Fruit fly (Drosophila melanogaster) whole organism, embryonic: Measurements from ENCODE around the gene PK1-R.

ENCODE experiments used
- Ada2b ChIP-seq: fragments of 200-800 bp; sonication (Bioruptor generic); IDR thresholded peaks from 2 replicates; pipeline ENCODE4 v1.3.6; 2022; ENCODE audit warnings: missing biosample characterization, missing genetic modification characterization
- Asciz ChIP-seq: fragments of 200-800 bp; sonication (Bioruptor generic); optimal IDR thresholded peaks from 2 replicates; lab custom pipeline; 2017; ENCODE audit warnings: missing biosample characterization, mild to moderate bottlenecking, missing genetic modification characterization, missing genetic modification reagents
- Atf-2 ChIP-seq: fragments of 200-800 bp; sonication (Bioruptor generic); optimal IDR thresholded peaks from 2 replicates; lab custom pipeline; 2016; ENCODE audit warnings: missing biosample characterization, missing genetic modification characterization
- Awh ChIP-seq: fragments of 200-800 bp; sonication (Bioruptor generic); IDR thresholded peaks from 2 replicates; pipeline ENCODE4, ENCODE4 v1.3.6; 2022; ENCODE audit warnings: missing biosample characterization, missing genetic modification characterization
- C15 ChIP-seq: fragments of 200-800 bp; sonication (Bioruptor generic); IDR thresholded peaks from 3 replicates; pipeline ENCODE4 v1.3.6; 2022; ENCODE audit warnings: missing biosample characterization, missing genetic modification characterization
- CG1024 ChIP-seq: fragments of 200-800 bp; sonication (Bioruptor generic); IDR thresholded peaks from 2 replicates; pipeline ENCODE4 v1.3.6; 2022; ENCODE audit warnings: missing biosample characterization, missing genetic modification characterization
- CG10321 ChIP-seq: fragments of 200-800 bp; sonication (Bioruptor generic); IDR thresholded peaks from 2 replicates; pipeline ENCODE4 v1.3.6; 2022; ENCODE audit warnings: missing biosample characterization, missing genetic modification characterization
- CG11398 ChIP-seq: fragments of 200-800 bp; sonication (Bioruptor generic); optimal IDR thresholded peaks from 2 replicates; lab custom pipeline; 2016; ENCODE audit warnings: missing biosample characterization, missing genetic modification characterization
- CG11456 ChIP-seq: fragments of 200-800 bp; sonication (Bioruptor generic); IDR thresholded peaks from 3 replicates; pipeline ENCODE4 v1.3.6; 2022; ENCODE audit warnings: missing biosample characterization, missing genetic modification characterization
- CG11723 ChIP-seq: fragments of 200-800 bp; sonication (Bioruptor generic); optimal IDR thresholded peaks from 2 replicates; lab custom pipeline; 2017; ENCODE audit warnings: missing biosample characterization, mild to moderate bottlenecking, missing genetic modification characterization
- CG13123 ChIP-seq: fragments of 200-800 bp; sonication (Bioruptor generic); optimal IDR thresholded peaks from 2 replicates; lab custom pipeline; 2016; ENCODE audit warnings: missing biosample characterization, missing genetic modification characterization
- CG13287 ChIP-seq: fragments of 200-800 bp; sonication (Bioruptor generic); IDR thresholded peaks from 2 replicates; pipeline ENCODE4 v1.3.6; 2022; ENCODE audit warnings: missing biosample characterization, missing genetic modification characterization; ENCODE audit not compliant: partially characterized antibody
- CG1603 ChIP-seq: fragments of 200-800 bp; sonication (Bioruptor generic); optimal IDR thresholded peaks from 2 replicates; lab custom pipeline; 2019; ENCODE audit warnings: missing biosample characterization, mild to moderate bottlenecking, missing genetic modification characterization, moderate library complexity
- CG16863 ChIP-seq: fragments of 200-800 bp; sonication (Bioruptor generic); optimal IDR thresholded peaks from 3 replicates; lab custom pipeline; 2016; ENCODE audit warnings: missing biosample characterization, missing genetic modification characterization
- CG17186 ChIP-seq: fragments of 200-800 bp; sonication (Bioruptor generic); optimal IDR thresholded peaks from 3 replicates; lab custom pipeline; 2017; ENCODE audit warnings: missing biosample characterization, missing genetic modification reagents, missing genetic modification characterization
- CG3726 ChIP-seq: fragments of 200-800 bp; sonication (Bioruptor generic); IDR thresholded peaks from 3 replicates; pipeline ENCODE4, ENCODE4 v1.3.6; 2022; ENCODE audit warnings: missing biosample characterization, missing genetic modification characterization
- CG3847 ChIP-seq: fragments of 200-800 bp; sonication (Bioruptor generic); IDR thresholded peaks from 2 replicates; pipeline ENCODE4 v1.3.6; 2022; ENCODE audit warnings: missing biosample characterization, missing genetic modification characterization
- CG6175 ChIP-seq: fragments of 200-800 bp; sonication (Bioruptor generic); IDR thresholded peaks from 3 replicates; pipeline ENCODE4 v1.3.6; 2022; ENCODE audit warnings: missing biosample characterization, missing genetic modification characterization
- CG6272 ChIP-seq: fragments of 200-800 bp; sonication (Bioruptor generic); IDR thresholded peaks from 2 replicates; pipeline ENCODE4 v1.3.6; 2022; ENCODE audit warnings: missing biosample characterization, missing genetic modification characterization
- CG6654 ChIP-seq: fragments of 200-800 bp; sonication (Bioruptor generic); optimal IDR thresholded peaks from 2 replicates; lab custom pipeline; 2017; ENCODE audit warnings: missing biosample characterization, mild to moderate bottlenecking, missing genetic modification characterization
- CG7963 ChIP-seq: fragments of 200-800 bp; sonication (Bioruptor generic); IDR thresholded peaks from 3 replicates; pipeline ENCODE4 v1.3.6; 2022; ENCODE audit warnings: missing biosample characterization, missing genetic modification characterization; ENCODE audit not compliant: partially characterized antibody
- CG9437 ChIP-seq: fragments of 200-800 bp; sonication (Bioruptor generic); optimal IDR thresholded peaks from 2 replicates; lab custom pipeline; 2018; ENCODE audit warnings: missing biosample characterization, mild to moderate bottlenecking, missing genetic modification characterization
- D19B ChIP-seq: fragments of 200-800 bp; sonication (Bioruptor generic); optimal IDR thresholded peaks from 2 replicates; lab custom pipeline; 2017; ENCODE audit warnings: missing biosample characterization, mild to moderate bottlenecking, missing genetic modification characterization
- ERR ChIP-seq: fragments of 200-800 bp; sonication (Bioruptor generic); optimal IDR thresholded peaks from 2 replicates; lab custom pipeline; 2016; ENCODE audit warnings: missing biosample characterization, missing genetic modification characterization
- Ets65A ChIP-seq: fragments of 200-800 bp; sonication (Bioruptor generic); peaks from one replicate; lab custom pipeline; 2016; ENCODE audit warnings: missing biosample characterization, missing genetic modification characterization
- Fer2 ChIP-seq: fragments of 200-800 bp; sonication (Bioruptor generic); optimal IDR thresholded peaks from 2 replicates; lab custom pipeline; 2018; ENCODE audit warnings: missing biosample characterization, mild to moderate bottlenecking, missing genetic modification characterization, moderate library complexity
- H15 ChIP-seq: fragments of 200-800 bp; sonication (Bioruptor generic); IDR thresholded peaks from 3 replicates; pipeline ENCODE4 v1.3.6; 2022; ENCODE audit warnings: missing biosample characterization, missing genetic modification characterization
- Hey ChIP-seq: fragments of 200-800 bp; sonication (Bioruptor generic); optimal IDR thresholded peaks from 3 replicates; lab custom pipeline; 2018; ENCODE audit warnings: missing biosample characterization, mild to moderate bottlenecking, missing genetic modification characterization
- Jarid2 ChIP-seq: fragments of 200-800 bp; sonication (Bioruptor generic); optimal IDR thresholded peaks from 3 replicates; lab custom pipeline; 2017; ENCODE audit warnings: mild to moderate bottlenecking, missing biosample characterization, missing genetic modification reagents, missing genetic modification characterization
- Med ChIP-seq: fragments of 200-800 bp; sonication (Bioruptor generic); peaks from one replicate; lab custom pipeline; 2016; ENCODE audit warnings: missing biosample characterization, missing genetic modification characterization, mild to moderate bottlenecking, inconsistent platforms, moderate library complexity
- Myb ChIP-seq: fragments of 200-800 bp; sonication (Bioruptor generic); optimal IDR thresholded peaks from 2 replicates; lab custom pipeline; 2016; ENCODE audit warnings: missing biosample characterization, missing genetic modification characterization
- NC2α ChIP-seq: fragments of 200-800 bp; sonication (Bioruptor generic); optimal IDR thresholded peaks from 2 replicates; lab custom pipeline; 2016; ENCODE audit warnings: missing biosample characterization, missing genetic modification characterization
- NK7.1 ChIP-seq: fragments of 200-800 bp; sonication (Bioruptor generic); optimal IDR thresholded peaks from 3 replicates; lab custom pipeline; 2016; ENCODE audit warnings: missing biosample characterization, missing genetic modification characterization
- Oaz ChIP-seq: fragments of 200-800 bp; sonication (Bioruptor generic); IDR thresholded peaks from 2 replicates; pipeline ENCODE4 v1.3.6; 2022; ENCODE audit warnings: missing biosample characterization, missing genetic modification characterization
- ase ChIP-seq: fragments of 200-800 bp; sonication (Bioruptor generic); IDR thresholded peaks from 3 replicates; pipeline ENCODE4 v1.3.6; 2022; ENCODE audit warnings: missing biosample characterization, missing genetic modification characterization
- bcd ChIP-seq: fragments of 200-800 bp; sonication (Bioruptor generic); optimal IDR thresholded peaks from 2 replicates; lab custom pipeline; 2017; ENCODE audit warnings: missing biosample characterization, mild to moderate bottlenecking, missing genetic modification characterization
- cg ChIP-seq: fragments of 200-800 bp; sonication (Bioruptor generic); optimal IDR thresholded peaks from 3 replicates; lab custom pipeline; 2019; ENCODE audit warnings: missing biosample characterization, mild to moderate bottlenecking, missing genetic modification characterization, moderate library complexity
- chinmo ChIP-seq: fragments of 200-800 bp; sonication (Bioruptor generic); IDR thresholded peaks from 4 replicates; pipeline ENCODE4 v1.3.6; 2022; ENCODE audit warnings: missing biosample characterization, missing genetic modification characterization; ENCODE audit not compliant: partially characterized antibody
- corto ChIP-seq: fragments of 200-800 bp; sonication (Bioruptor generic); optimal IDR thresholded peaks from 2 replicates; lab custom pipeline; 2016; ENCODE audit warnings: missing biosample characterization, mild to moderate bottlenecking, missing genetic modification characterization, moderate library complexity
- dan ChIP-seq: fragments of 200-800 bp; sonication (Bioruptor generic); IDR thresholded peaks from 2 replicates; pipeline ENCODE4 v1.3.6; 2022; ENCODE audit warnings: missing biosample characterization, missing genetic modification characterization
- gro ChIP-seq: fragments of 200-800 bp; sonication (Bioruptor generic); optimal IDR thresholded peaks from 2 replicates; lab custom pipeline; 2016; ENCODE audit warnings: missing biosample characterization, missing genetic modification characterization
- hbn ChIP-seq: fragments of 200-800 bp; sonication (Bioruptor generic); IDR thresholded peaks from 2 replicates; pipeline ENCODE4 v1.3.6; 2022; ENCODE audit warnings: missing biosample characterization, missing genetic modification characterization; ENCODE audit not compliant: partially characterized antibody
- inv ChIP-seq: fragments of 200-800 bp; sonication (Bioruptor generic); IDR thresholded peaks from 2 replicates; pipeline ENCODE4 v1.3.6; 2022; ENCODE audit warnings: missing biosample characterization, missing genetic modification characterization; ENCODE audit not compliant: partially characterized antibody
- lab ChIP-seq: fragments of 200-800 bp; sonication (Bioruptor generic); optimal IDR thresholded peaks from 3 replicates; lab custom pipeline; 2017; ENCODE audit warnings: missing biosample characterization, missing genetic modification characterization, mild to moderate bottlenecking, moderate library complexity, missing genetic modification reagents
- luna ChIP-seq: fragments of 200-800 bp; sonication (Bioruptor generic); optimal IDR thresholded peaks from 2 replicates; lab custom pipeline; 2016; ENCODE audit warnings: missing biosample characterization, missing genetic modification characterization
- onecut ChIP-seq: fragments of 200-800 bp; sonication (Bioruptor generic); IDR thresholded peaks from 2 replicates; pipeline ENCODE4 v1.3.6; 2022; ENCODE audit warnings: missing biosample characterization, missing genetic modification characterization
- p53 ChIP-seq: fragments of 200-800 bp; sonication (Bioruptor generic); optimal IDR thresholded peaks from 2 replicates; lab custom pipeline; 2016; ENCODE audit warnings: missing biosample characterization, missing genetic modification characterization
- sens-2 ChIP-seq: fragments of 200-800 bp; sonication (Bioruptor generic); IDR thresholded peaks from 2 replicates; pipeline ENCODE4 v1.3.6; 2022; ENCODE audit warnings: missing biosample characterization, missing genetic modification characterization
- seq ChIP-seq: fragments of 200-800 bp; sonication (Bioruptor generic); IDR thresholded peaks from 2 replicates; pipeline ENCODE4 v1.3.6; 2022; ENCODE audit warnings: missing biosample characterization, missing genetic modification characterization
- sr ChIP-seq: fragments of 200-800 bp; sonication (Bioruptor generic); IDR thresholded peaks from 3 replicates; pipeline ENCODE4 v1.3.6; 2022; ENCODE audit warnings: missing biosample characterization, missing genetic modification characterization
- stwl ChIP-seq: fragments of 200-800 bp; sonication (Bioruptor generic); optimal IDR thresholded peaks from 3 replicates; lab custom pipeline; 2018; ENCODE audit warnings: missing biosample characterization, mild to moderate bottlenecking, missing genetic modification characterization, moderate library complexity
- z ChIP-seq: fragments of 200-800 bp; sonication (Bioruptor generic); IDR thresholded peaks from 3 replicates; pipeline ENCODE4 v1.3.6; 2022; ENCODE audit warnings: missing biosample characterization, missing genetic modification characterization

The PK1-R gene

dm6 chr3R:14098527-14099109 lies 4.3 kb downstream of the PK1-R start (continued):
- TF ChIP-seq CG16863 (GFP tag; lab: Kevin White, UChicago): no peak
- peak; percentile 62 for TF ChIP-seq cg
- TF ChIP-seq CG11456: peak; percentile 60; the same call in 1 of the 3 replicates
- TF ChIP-seq Myb: no peak
- TF ChIP-seq Med: peak; percentile 68
- TF ChIP-seq Asciz: no peak
- no peak for TF ChIP-seq CG13123
- no peak for TF ChIP-seq onecut (GFP tag; lab: Robert Waterston, UW)
- TF ChIP-seq CG3847 (GFP tag; lab: Robert Waterston, UW): no peak
- no peak for TF ChIP-seq ase
- peak; percentile 10 for TF ChIP-seq Atf-2 (GFP tag; lab: Kevin White, UChicago)
- no peak for TF ChIP-seq hbn (GFP tag; lab: Robert Waterston, UW)
- TF ChIP-seq Awh (GFP tag; lab: Robert Waterston, UW): no peak
- no peak for TF ChIP-seq CG10321 (GFP tag; lab: Robert Waterston, UW)
- TF ChIP-seq C15 (GFP tag; lab: Robert Waterston, UW): no peak
- TF ChIP-seq CG6175 (GFP tag; lab: Robert Waterston, UW): no peak
- TF ChIP-seq NK7.1 (GFP tag; lab: Kevin White, UChicago): no peak
- TF ChIP-seq inv (GFP tag; lab: Robert Waterston, UW): no peak
- TF ChIP-seq stwl: no peak
- TF ChIP-seq CG6654 (GFP tag; lab: Kevin White, UChicago): no peak
- TF ChIP-seq seq (GFP tag; lab: Robert Waterston, UW): no peak
- TF ChIP-seq CG17186: no peak
- TF ChIP-seq CG11398: no peak
- TF ChIP-seq gro (GFP tag; lab: Kevin White, UChicago): no peak
- TF ChIP-seq Jarid2 (GFP tag; lab: Kevin White, UChicago): no peak
- no peak for TF ChIP-seq CG7963 (GFP tag; lab: Robert Waterston, UW)
- TF ChIP-seq CG9437 (GFP tag; lab: Kevin White, UChicago): no peak
- TF ChIP-seq Hey (tag; lab: Kevin White, UChicago): no peak
- TF ChIP-seq NC2α (GFP tag; lab: Kevin White, UChicago): no peak
- no peak for TF ChIP-seq z (GFP tag; lab: Robert Waterston, UW)
- no peak for TF ChIP-seq H15
- TF ChIP-seq lab (GFP tag; lab: Kevin White, UChicago): peak; percentile 29
- TF ChIP-seq CG1024 (GFP tag; lab: Robert Waterston, UW): no peak
- no peak for TF ChIP-seq Fer2 (tag; lab: Kevin White, UChicago)
- TF ChIP-seq Ada2b (GFP tag; lab: Robert Waterston, UW): peak; percentile 20; the same call in 1 of the 2 replicates
- no peak for TF ChIP-seq Oaz (GFP tag; lab: Robert Waterston, UW)
- TF ChIP-seq ERR (GFP tag; lab: Kevin White, UChicago): no peak
- TF ChIP-seq luna: no peak
- TF ChIP-seq CG1603 (tag; lab: Kevin White, UChicago): no peak
- TF ChIP-seq bcd (GFP tag; lab: Kevin White, UChicago): no peak
- 0 out of 2 replicates have a peak, but pooled peaks have one; percentile 8 for TF ChIP-seq CG13287 (GFP tag; lab: Robert Waterston, UW)
- TF ChIP-seq sens-2 (GFP tag; lab: Robert Waterston, UW): no peak
- TF ChIP-seq p53 (GFP tag; lab: Kevin White, UChicago): no peak
- no peak for TF ChIP-seq dan (GFP tag; lab: Robert Waterston, UW)
- TF ChIP-seq CG11723: no peak
- no peak for TF ChIP-seq CG3726
- TF ChIP-seq corto (GFP tag; lab: Kevin White, UChicago): no peak
- TF ChIP-seq sr (GFP tag; lab: Robert Waterston, UW): no peak
- no peak for TF ChIP-seq CG6272 (GFP tag; lab: Robert Waterston, UW)
- peak; percentile 8 for TF ChIP-seq Ets65A (GFP tag; lab: Kevin White, UChicago)
- TF ChIP-seq chinmo (GFP tag; lab: Robert Waterston, UW): peak; percentile 75; the same call in 2 of the 4 replicates
- TF ChIP-seq D19B (GFP tag; lab: Kevin White, UChicago): peak; percentile 69
